Worm (Caenorhabditis elegans): ENCODE data around the gene F42A10.9.

Gene F42A10.9

ce11 chrIII:6139932-6140612, 24.3 kb upstream of the F42A10.9 start:
- no peak for TF ChIP-seq dao-5 (tag; optimal IDR thresholded peaks at IDR 0.05)
- peak; percentile 12 for TF ChIP-seq W03F9.2 (tag; optimal IDR thresholded peaks at IDR 0.05)
- TF ChIP-seq him-1 (tag; optimal IDR thresholded peaks at IDR 0.05), result peak; percentile 65

ce11 chrIII:6140818-6141217, 23.6 kb upstream of the F42A10.9 start:
- no peak for TF ChIP-seq W03F9.2 (tag; optimal IDR thresholded peaks at IDR 0.05)

ce11 chrIII:6141532-6141931, 22.8 kb upstream of the F42A10.9 start:
- TF ChIP-seq him-1 (tag; optimal IDR thresholded peaks at IDR 0.05) (peak; percentile 10), dao-5 (tag; optimal IDR thresholded peaks at IDR 0.05) (no peak)

ce11 chrIII:6144390-6144962, 19.9 kb upstream of the F42A10.9 start:
- TF ChIP-seq dao-5 (tag; optimal IDR thresholded peaks at IDR 0.05) (no peak), W03F9.2 (tag; optimal IDR thresholded peaks at IDR 0.05) (no peak), him-1 (tag; optimal IDR thresholded peaks at IDR 0.05) (no peak)

- TF ChIP-seq him-1 (tag; optimal IDR thresholded peaks at IDR 0.05) (no peak), dao-5 (tag; optimal IDR thresholded peaks at IDR 0.05) (no peak), W03F9.2 (tag; optimal IDR thresholded peaks at IDR 0.05) (no peak)
Observed at ce11 chrIII:6145309-6145708, 19.1 kb upstream of the F42A10.9 start.

ce11 chrIII:6145896-6146295, 18.5 kb upstream of the F42A10.9 start, which contains the start of gene Y42G9A.3:
TSS of gene Y42G9A.3 (plus strand) at chrIII:6146258.
- no peak for TF ChIP-seq W03F9.2 (tag; optimal IDR thresholded peaks at IDR 0.05)

- TF ChIP-seq dao-5 (tag; optimal IDR thresholded peaks at IDR 0.05), result no peak
- TF ChIP-seq W03F9.2 (tag; optimal IDR thresholded peaks at IDR 0.05), result no peak
- no peak for TF ChIP-seq him-1 (tag; optimal IDR thresholded peaks at IDR 0.05)
Observed at ce11 chrIII:6146797-6147196, 17.6 kb upstream of the F42A10.9 start.

- TF ChIP-seq him-1 (tag; optimal IDR thresholded peaks at IDR 0.05), result no peak
- TF ChIP-seq dao-5 (tag; optimal IDR thresholded peaks at IDR 0.05), result no peak
- TF ChIP-seq W03F9.2 (tag; optimal IDR thresholded peaks at IDR 0.05), result no peak
Observed at ce11 chrIII:6147903-6148302, 16.5 kb upstream of the F42A10.9 start, which contains the start of gene Y42G9A.2. TSS of gene Y42G9A.2 (plus strand) at chrIII:6148186.

ce11 chrIII:6148684-6149083, 15.7 kb upstream of the F42A10.9 start:
- TF ChIP-seq W03F9.2 (tag; optimal IDR thresholded peaks at IDR 0.05) (no peak), dao-5 (tag; optimal IDR thresholded peaks at IDR 0.05) (no peak), him-1 (tag; optimal IDR thresholded peaks at IDR 0.05) (no peak)

- TF ChIP-seq him-1 (tag; optimal IDR thresholded peaks at IDR 0.05) (no peak), W03F9.2 (tag; optimal IDR thresholded peaks at IDR 0.05) (peak; percentile 27)
Observed at ce11 chrIII:6149467-6150072, 14.8 kb upstream of the F42A10.9 start, which contains the start of the genes wht-7 and Y42G9A.1. TSS of gene wht-7 (minus strand) at chrIII:6149597. TSS of gene Y42G9A.1 (plus strand) at chrIII:6149961.

ce11 chrIII:6154586-6154985, 9.8 kb upstream of the F42A10.9 start:
- TF ChIP-seq him-1 (tag; optimal IDR thresholded peaks at IDR 0.05) (no peak), W03F9.2 (tag; optimal IDR thresholded peaks at IDR 0.05) (no peak)

ce11 chrIII:6155787-6156186, 8.6 kb upstream of the F42A10.9 start:
- TF ChIP-seq him-1 (tag; optimal IDR thresholded peaks at IDR 0.05) (no peak), W03F9.2 (tag; optimal IDR thresholded peaks at IDR 0.05) (no peak), dao-5 (tag; optimal IDR thresholded peaks at IDR 0.05) (no peak)

ce11 chrIII:6157708-6158321, 6.6 kb upstream of the F42A10.9 start, which contains the start of gene anmt-2:
TSS of gene anmt-2 (minus strand) at chrIII:6157758.
- no peak for TF ChIP-seq W03F9.2 (tag; optimal IDR thresholded peaks at IDR 0.05)
